Fruit fly (Drosophila melanogaster) whole organism, embryonic: ENCODE measurements around the gene CG13829.

Experiments
- CG1024 ChIP-seq: fragments of 200-800 bp; sonication (Bioruptor generic); IDR thresholded peaks from 2 replicates; pipeline ENCODE4 v1.3.6; 2022; ENCODE audit warnings: missing biosample characterization, missing genetic modification characterization
- CG10274 ChIP-seq: fragments of 200-800 bp; sonication (Bioruptor generic); optimal IDR thresholded peaks from 3 replicates; lab custom pipeline; 2017; ENCODE audit warnings: missing biosample characterization, mild to moderate bottlenecking, missing genetic modification characterization
- CG12219 ChIP-seq: fragments of 200-800 bp; sonication (Bioruptor generic); optimal IDR thresholded peaks from 3 replicates; lab custom pipeline; 2018; ENCODE audit warnings: missing biosample characterization, mild to moderate bottlenecking, missing genetic modification characterization
- CG12659 ChIP-seq: fragments of 200-800 bp; sonication (Bioruptor generic); optimal IDR thresholded peaks from 3 replicates; lab custom pipeline; 2017; ENCODE audit warnings: mild to moderate bottlenecking, missing biosample characterization, missing genetic modification reagents, missing genetic modification characterization
- CG14441 ChIP-seq: fragments of 200-800 bp; sonication (Bioruptor generic); IDR thresholded peaks from 2 replicates; pipeline ENCODE4 v1.3.6; 2022; ENCODE audit warnings: missing biosample characterization, missing genetic modification characterization
- CG15514 ChIP-seq: fragments of 200-800 bp; sonication (Bioruptor generic); optimal IDR thresholded peaks from 3 replicates; lab custom pipeline; 2017; ENCODE audit warnings: missing biosample characterization, missing genetic modification characterization, mild to moderate bottlenecking, moderate library complexity, missing genetic modification reagents
- CG2712 ChIP-seq: fragments of 200-800 bp; optimal IDR thresholded peaks from 3 replicates; lab custom pipeline; 2019; ENCODE audit warnings: missing biosample characterization, mild to moderate bottlenecking, missing genetic modification characterization, moderate library complexity
- CG2875 ChIP-seq: fragments of 200-800 bp; sonication (Bioruptor generic); optimal IDR thresholded peaks from 2 replicates; lab custom pipeline; 2017; ENCODE audit warnings: missing biosample characterization, mild to moderate bottlenecking, missing genetic modification characterization, missing genetic modification reagents
- CG32532 ChIP-seq: fragments of 200-800 bp; sonication (Bioruptor generic); IDR thresholded peaks from 2 replicates; pipeline ENCODE4 v1.3.6; 2022; ENCODE audit warnings: missing biosample characterization, missing genetic modification characterization
- CG33213 ChIP-seq: fragments of 200-800 bp; sonication (Bioruptor generic); optimal IDR thresholded peaks from 3 replicates; lab custom pipeline; 2016; ENCODE audit warnings: missing biosample characterization, missing genetic modification characterization
- CG4328 ChIP-seq: fragments of 200-800 bp; sonication (Bioruptor generic); optimal IDR thresholded peaks from 3 replicates; lab custom pipeline; 2017; ENCODE audit warnings: missing biosample characterization, missing genetic modification reagents, missing genetic modification characterization
- CG4404 ChIP-seq: fragments of 200-800 bp; sonication (Bioruptor generic); IDR thresholded peaks from 2 replicates; pipeline ENCODE4 v1.3.6; 2022; ENCODE audit warnings: missing biosample characterization, missing genetic modification characterization
- CG8765 ChIP-seq: fragments of 200-800 bp; sonication (Bioruptor generic); IDR thresholded peaks from 2 replicates; pipeline ENCODE4 v1.3.6; 2022; ENCODE audit warnings: missing biosample characterization, missing genetic modification characterization
- CG8944 ChIP-seq: fragments of 200-800 bp; sonication (Bioruptor generic); optimal IDR thresholded peaks from 3 replicates; lab custom pipeline; 2016; ENCODE audit warnings: missing biosample characterization, missing genetic modification characterization
- CG9797 ChIP-seq: fragments of 200-800 bp; sonication (Bioruptor generic); optimal IDR thresholded peaks from 3 replicates; lab custom pipeline; 2018; ENCODE audit warnings: missing biosample characterization, mild to moderate bottlenecking, missing genetic modification characterization
- CTCF ChIP-seq: fragments of 200-800 bp; sonication (Bioruptor generic); optimal IDR thresholded peaks from 2 replicates; lab custom pipeline; 2017; ENCODE audit warnings: missing biosample characterization, mild to moderate bottlenecking, missing genetic modification characterization, moderate library complexity
- CoRest ChIP-seq: fragments of 200-800 bp; sonication (Bioruptor generic); optimal IDR thresholded peaks from 3 replicates; lab custom pipeline; 2018; ENCODE audit warnings: missing biosample characterization, mild to moderate bottlenecking, missing genetic modification characterization, moderate library complexity
- Dfd ChIP-seq, 2 experiments: fragments of >200 bp; optimal IDR thresholded peaks; 2 replicates each; lab custom pipeline; 2017; ENCODE audit warnings: missing biosample characterization in 2 of 2, missing genetic modification characterization in 2 of 2
- Dip3 ChIP-seq: fragments of 200-800 bp; sonication (Bioruptor generic); optimal IDR thresholded peaks from 3 replicates; lab custom pipeline; 2016; ENCODE audit warnings: missing biosample characterization, missing genetic modification characterization
- Eip74EF ChIP-seq, 2 experiments: fragments of 200-800 bp in 1 of 2; fragments of >200 bp in 1 of 2; sonication (Bioruptor generic) in 1 of 2; optimal IDR thresholded peaks; 2 replicates each; lab custom pipeline; 2017 to 2019; ENCODE audit warnings: missing biosample characterization in 2 of 2, missing genetic modification characterization in 2 of 2, mild to moderate bottlenecking in 1 of 2, moderate library complexity in 1 of 2
- Hmx ChIP-seq: fragments of 200-800 bp; sonication (Bioruptor generic); optimal IDR thresholded peaks from 2 replicates; lab custom pipeline; 2016; ENCODE audit warnings: missing biosample characterization, missing genetic modification characterization
- Hr3 ChIP-seq: fragments of 200-800 bp; sonication (Bioruptor generic); optimal IDR thresholded peaks from 3 replicates; lab custom pipeline; 2016; ENCODE audit warnings: missing biosample characterization, missing genetic modification characterization
- Mad ChIP-seq: fragments of 200-800 bp; sonication (Bioruptor generic); optimal IDR thresholded peaks from 2 replicates; lab custom pipeline; 2016; ENCODE audit warnings: missing biosample characterization, missing genetic modification characterization
- Mes4 ChIP-seq: fragments of 200-800 bp; sonication (Bioruptor generic); optimal IDR thresholded peaks from 2 replicates; lab custom pipeline; 2016; ENCODE audit warnings: missing biosample characterization, missing genetic modification characterization
- Nf-YB ChIP-seq: fragments of 200-800 bp; sonication (Bioruptor generic); optimal IDR thresholded peaks from 3 replicates; lab custom pipeline; 2019; ENCODE audit warnings: missing biosample characterization, mild to moderate bottlenecking, missing genetic modification characterization, moderate library complexity
- Nf-YC ChIP-seq: fragments of 200-800 bp; optimal IDR thresholded peaks from 3 replicates; lab custom pipeline; 2019; ENCODE audit warnings: missing biosample characterization, mild to moderate bottlenecking, missing genetic modification characterization, moderate library complexity
- NfI ChIP-seq: fragments of 200-800 bp; sonication (Bioruptor generic); optimal IDR thresholded peaks from 3 replicates; lab custom pipeline; 2018; ENCODE audit warnings: missing biosample characterization, mild to moderate bottlenecking, missing genetic modification characterization, moderate library complexity
- Sox102F ChIP-seq: fragments of 200-800 bp; sonication (Bioruptor generic); optimal IDR thresholded peaks from 2 replicates; lab custom pipeline; 2018; ENCODE audit warnings: missing biosample characterization, mild to moderate bottlenecking, missing genetic modification characterization, moderate library complexity
- Sry-δ ChIP-seq: fragments of 200-800 bp; sonication (Bioruptor generic); optimal IDR thresholded peaks from 2 replicates; lab custom pipeline; 2016; ENCODE audit warnings: missing biosample characterization, missing genetic modification characterization
- al ChIP-seq: fragments of 200-800 bp; sonication (Bioruptor generic); IDR thresholded peaks from 2 replicates; pipeline ENCODE4 v1.3.6; 2022; ENCODE audit warnings: missing biosample characterization, missing genetic modification characterization
- cg ChIP-seq: fragments of 200-800 bp; sonication (Bioruptor generic); optimal IDR thresholded peaks from 3 replicates; lab custom pipeline; 2019; ENCODE audit warnings: missing biosample characterization, mild to moderate bottlenecking, missing genetic modification characterization, moderate library complexity
- eve ChIP-seq, 2 experiments: fragments of >200 bp; optimal IDR thresholded peaks; 2 replicates each; lab custom pipeline; 2017; ENCODE audit warnings: missing biosample characterization in 2 of 2, missing genetic modification characterization in 2 of 2
- ftz-f1 ChIP-seq: fragments of 200-800 bp; sonication (Bioruptor generic); optimal IDR thresholded peaks from 2 replicates; lab custom pipeline; 2016; ENCODE audit warnings: missing biosample characterization, missing genetic modification characterization
- fu2 ChIP-seq: fragments of 200-800 bp; sonication (Bioruptor generic); optimal IDR thresholded peaks from 2 replicates; lab custom pipeline; 2016; ENCODE audit warnings: missing biosample characterization, missing genetic modification characterization
- gcm2 ChIP-seq: fragments of 200-800 bp; sonication (Bioruptor generic); optimal IDR thresholded peaks from 2 replicates; lab custom pipeline; 2016; ENCODE audit warnings: missing biosample characterization, missing genetic modification characterization
- grau ChIP-seq: fragments of 200-800 bp; optimal IDR thresholded peaks from 3 replicates; lab custom pipeline; 2019; ENCODE audit warnings: missing biosample characterization, mild to moderate bottlenecking, missing genetic modification characterization, moderate library complexity
- odd ChIP-seq: fragments of 200-800 bp; sonication (Bioruptor generic); optimal IDR thresholded peaks from 2 replicates; lab custom pipeline; 2017; ENCODE audit warnings: missing biosample characterization, mild to moderate bottlenecking, missing genetic modification characterization
- pho ChIP-seq: fragments of 200-800 bp; sonication (Bioruptor generic); optimal IDR thresholded peaks from 2 replicates; lab custom pipeline; 2016; ENCODE audit warnings: missing biosample characterization, missing genetic modification characterization
- phol ChIP-seq: fragments of 200-800 bp; sonication (Bioruptor generic); optimal IDR thresholded peaks from 3 replicates; lab custom pipeline; 2018; ENCODE audit warnings: missing biosample characterization, mild to moderate bottlenecking, missing genetic modification characterization, moderate library complexity
- scrt ChIP-seq: fragments of 200-800 bp; sonication (Bioruptor generic); optimal IDR thresholded peaks from 2 replicates; lab custom pipeline; 2018; ENCODE audit warnings: missing biosample characterization, mild to moderate bottlenecking, missing genetic modification characterization, moderate library complexity
- sd ChIP-seq: fragments of 200-800 bp; sonication (Bioruptor generic); optimal IDR thresholded peaks from 3 replicates; lab custom pipeline; 2018; ENCODE audit warnings: missing biosample characterization, mild to moderate bottlenecking, missing genetic modification characterization, moderate library complexity
- seq ChIP-seq: fragments of 200-800 bp; sonication (Bioruptor generic); IDR thresholded peaks from 2 replicates; pipeline ENCODE4 v1.3.6; 2022; ENCODE audit warnings: missing biosample characterization, missing genetic modification characterization
- sob ChIP-seq: fragments of 200-800 bp; sonication (Bioruptor generic); IDR thresholded peaks from 2 replicates; pipeline ENCODE4 v1.3.6; 2022; ENCODE audit warnings: missing biosample characterization, missing genetic modification characterization
- ssp ChIP-seq: fragments of 200-800 bp; sonication (Bioruptor generic); IDR thresholded peaks from 2 replicates; pipeline ENCODE4 v1.3.6; 2022; ENCODE audit warnings: missing biosample characterization, missing genetic modification characterization
- usp ChIP-seq: fragments of >200 bp; optimal IDR thresholded peaks from 2 replicates; lab custom pipeline; 2017; ENCODE audit warnings: missing biosample characterization, missing genetic modification characterization

The CG13829 gene

dm6 chr3R:23210243-23211215, 49.4 kb upstream of the CG13829 start (continued):
- TF ChIP-seq ftz-f1 (no peak), ssp (GFP tag; lab: Robert Waterston, UW) (no peak), CG2712 (tag; lab: Kevin White, UChicago) (peak; percentile 18), CG1024 (no peak), al (no peak), grau (tag; lab: Kevin White, UChicago) (peak; percentile 43), Eip74EF (GFP tag; optimal IDR thresholded peaks at IDR 0.05; lab: Kevin White, UChicago) (no peak), CG12659 (peak; percentile 9), odd (GFP tag; lab: Kevin White, UChicago) (no peak), CG14441 (peak; percentile 34; the same call in 1 of the 2 replicates), sd (tag; lab: Kevin White, UChicago) (no peak), fu2 (no peak)

dm6 chr3R:23207254-23207653, 46.1 kb upstream of the CG13829 start:
- TF ChIP-seq Nf-YB (GFP tag; lab: Kevin White, UChicago) (peak; percentile 71), CG4328 (GFP tag; lab: Kevin White, UChicago) (no peak), Dfd (GFP tag; optimal IDR thresholded peaks at IDR 0.05; lab: Kevin White, UChicago) (no peak), phol (tag; lab: Kevin White, UChicago) (peak; percentile 40), Hr3 (GFP tag; lab: Kevin White, UChicago) (no peak), Nf-YC (tag; lab: Kevin White, UChicago) (peak; percentile 76), seq (GFP tag; lab: Robert Waterston, UW) (peak; percentile 76; the same call in 1 of the 2 replicates), cg (GFP tag; lab: Kevin White, UChicago) (peak; percentile 40), Sox102F (GFP tag; lab: Kevin White, UChicago) (no peak)

- TF ChIP-seq CG4404 (GFP tag; lab: Robert Waterston, UW), result no peak
- no peak for TF ChIP-seq CoRest (tag; lab: Kevin White, UChicago)
These were observed 42.8 kb upstream of the CG13829 start, which contains the start of gene fzo for dm6 chr3R:23203934-23204333. TSS of gene fzo (minus strand) at chr3R:23204034.

- TF ChIP-seq Dip3 (GFP tag; lab: Kevin White, UChicago) (no peak), eve (GFP tag; optimal IDR thresholded peaks at IDR 0.05; lab: Kevin White, UChicago) (no peak), usp (GFP tag; lab: Kevin White, UChicago) (no peak), CG32532 (GFP tag; lab: Robert Waterston, UW) (no peak; the same call in 1 of the 2 replicates), Mad (GFP tag; lab: Kevin White, UChicago) (no peak), CG2875 (no peak), Mes4 (GFP tag; lab: Kevin White, UChicago) (no peak), pho (no peak), sob (GFP tag; lab: Robert Waterston, UW) (peak; percentile 28; the same call in 1 of the 2 replicates), CG10274 (no peak), CG33213 (GFP tag; lab: Kevin White, UChicago) (no peak), NfI (GFP tag; lab: Kevin White, UChicago) (peak; percentile 9), CG9797 (GFP tag; lab: Kevin White, UChicago) (no peak), phol (tag; lab: Kevin White, UChicago) (peak; percentile 87), CTCF (no peak), CG15514 (GFP tag; lab: Kevin White, UChicago) (no peak), CG12219 (GFP tag; lab: Kevin White, UChicago) (peak; percentile 7), CG8944 (GFP tag; lab: Kevin White, UChicago) (no peak), CG1024 (no peak), Hmx (no peak), Sry-δ (no peak), CG8765 (GFP tag; lab: Robert Waterston, UW) (no peak), gcm2 (no peak), scrt (GFP tag; lab: Kevin White, UChicago) (no peak)
These were observed 40.0 kb upstream of the CG13829 start for dm6 chr3R:23201122-23201521.
